Fruit fly (Drosophila melanogaster) S2 (cell line): ENCODE measurements around the gene Desat2.

ENCODE experiments used
- CG8478 ChIP-seq: fragments of >200 bp; optimal IDR thresholded peaks from 2 replicates; lab custom pipeline; 2018
- CTCF ChIP-seq, 2 experiments: fragments of >200 bp; optimal IDR thresholded peaks; 2 replicates each; lab custom pipeline; 2018

DNA sequence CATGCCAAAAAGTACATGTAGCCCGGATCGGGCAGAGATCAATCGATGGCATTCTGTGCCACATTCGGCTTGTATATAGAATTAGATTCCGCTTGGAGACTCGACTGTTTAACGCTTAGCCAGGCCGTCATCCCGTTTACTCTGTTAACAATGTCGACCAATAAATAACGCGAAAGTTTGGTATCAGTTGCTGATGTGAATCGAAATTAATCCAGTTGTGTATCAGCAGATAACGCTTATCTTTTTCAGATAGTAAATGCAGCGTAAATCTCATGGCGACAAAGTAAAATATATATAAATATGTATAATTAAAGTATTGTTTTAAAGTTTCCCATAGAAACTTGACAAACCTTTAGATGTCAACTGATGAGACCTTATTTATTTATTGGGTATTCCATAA lies 24.6 kb upstream of the Desat2 start:
- TF ChIP-seq CG8478 (lab: Kevin White, UChicago) (no peak), CTCF (optimal IDR thresholded peaks at IDR 0.05; lab: Kevin White, UChicago) (no peak)
